Worm (Caenorhabditis elegans): ENCODE results near the gene sqv-7.
A peak's percentile ranks its signal among the peaks of the same experiment; 100 is the strongest.
"Not testable (repeated sequence)": the region's sequence is repeated elsewhere in the genome, so short reads cannot be mapped to it uniquely, and the experiment has no call there.

sqv-7 gene

DNA sequence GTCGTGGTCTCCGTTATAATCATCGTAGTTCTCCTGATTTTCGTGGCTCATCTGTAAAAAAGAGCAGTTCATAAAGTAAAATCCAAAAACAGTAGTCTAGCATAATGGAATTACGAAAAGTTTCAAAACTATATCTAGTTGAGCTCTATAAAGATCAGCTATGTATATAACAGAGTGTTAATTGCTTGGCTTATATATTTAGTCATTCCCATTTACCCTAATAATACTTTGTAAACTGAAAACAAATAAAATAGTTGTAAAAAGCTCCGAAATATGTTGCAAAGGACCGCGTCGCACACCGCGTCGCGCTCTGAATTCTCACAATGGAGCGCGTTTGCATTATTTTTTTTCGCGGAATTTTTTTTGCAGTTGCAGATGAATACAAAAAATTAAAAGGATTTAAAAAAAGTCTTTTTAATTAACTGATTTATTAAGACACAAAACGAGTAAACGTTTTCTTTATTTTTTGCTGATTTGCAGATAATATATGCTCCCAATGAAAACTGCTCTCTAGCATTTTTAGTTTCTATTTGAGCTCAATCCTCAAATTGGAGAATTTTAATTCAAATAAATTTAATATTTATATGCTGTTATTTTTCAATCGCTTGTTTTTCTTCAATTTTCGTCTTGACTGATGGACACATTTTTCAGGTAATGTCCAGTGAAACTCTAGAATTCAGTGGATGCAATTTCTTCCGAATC, 37.7 kb upstream of the sqv-7 start, which contains the start of the genes tcer-1 and ZK1127.5 (continued):
- 0 out of 2 replicates have a peak, but pooled peaks have one; percentile 9 for TF ChIP-seq dmd-6 (GFP tag; IDR thresholded peaks at IDR 0.05)

ce11 chrII:7049470-7049869, 37.0 kb upstream of the sqv-7 start:
- TF ChIP-seq spr-1 (tag; optimal IDR thresholded peaks at IDR 0.05), result no peak
- TF ChIP-seq egl-43 (GFP tag; IDR thresholded peaks at IDR 0.05), result peak; percentile 72
- peak; percentile 78 for TF ChIP-seq set-16 (GFP tag; IDR thresholded peaks at IDR 0.05)
- TF ChIP-seq unc-62 (GFP tag; optimal IDR thresholded peaks at IDR 0.05 in 1 of 2), result peak in 1 of 2 experiments; percentile 19
- TF ChIP-seq unc-62 (tag; optimal IDR thresholded peaks at IDR 0.05), result no peak
- TF ChIP-seq zfp-2 (tag; optimal IDR thresholded peaks at IDR 0.05), result no peak
- TF ChIP-seq lin-38 (GFP tag; IDR thresholded peaks at IDR 0.05), result peak; percentile 35; the same call in 1 of the 2 replicates
- no peak for TF ChIP-seq php-3 (GFP tag; IDR thresholded peaks at IDR 0.05)
- no peak for TF ChIP-seq saeg-2 (GFP tag; IDR thresholded peaks at IDR 0.05)
- 0 out of 2 replicates have a peak, but pooled peaks have one; percentile 10 for TF ChIP-seq lim-7 (GFP tag; IDR thresholded peaks at IDR 0.05)

DNA sequence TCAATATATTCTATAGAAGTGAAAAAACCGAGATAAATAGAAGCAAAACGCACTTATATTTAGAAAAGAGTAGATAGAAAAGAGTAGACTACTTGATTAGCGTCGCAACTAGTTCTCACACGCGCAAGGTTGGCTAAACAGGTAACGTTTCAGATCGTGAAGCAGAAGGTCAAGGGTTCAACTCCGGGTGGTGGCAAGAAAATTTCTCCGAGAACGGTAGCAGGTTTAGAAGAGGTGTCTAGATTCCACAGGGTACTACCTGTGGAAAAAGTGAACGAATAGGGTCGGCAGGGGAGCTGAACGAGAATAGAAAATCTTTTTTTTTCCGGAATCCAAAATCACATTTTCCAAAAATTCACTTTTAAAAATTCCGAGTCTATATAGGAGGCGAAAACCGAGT, 29.6 kb upstream of the sqv-7 start:
- peak; percentile 79 for TF ChIP-seq lim-7 (GFP tag; IDR thresholded peaks at IDR 0.05)
- peak; percentile 73 for TF ChIP-seq T26A8.4 (GFP tag; IDR thresholded peaks at IDR 0.05)
- peak; percentile 95 for TF ChIP-seq F26F4.8 (GFP tag; conservative IDR thresholded peaks at IDR 0.05)
- peak; percentile 52; the same call in 1 of the 2 replicates for TF ChIP-seq php-3 (GFP tag; IDR thresholded peaks at IDR 0.05)
- TF ChIP-seq mdt-29 (GFP tag; IDR thresholded peaks at IDR 0.05), result peak; percentile 70
- 0 out of 2 replicates have a peak, but pooled peaks have one; percentile 15 for TF ChIP-seq Y75B8A.6 (GFP tag; IDR thresholded peaks at IDR 0.05)
- TF ChIP-seq lin-1 (GFP tag; IDR thresholded peaks at IDR 0.05), result peak; percentile 58; the same call in 1 of the 2 replicates
- TF ChIP-seq Y105C5A.15 (GFP tag; IDR thresholded peaks at IDR 0.05), result peak; percentile 81
- TF ChIP-seq F44E2.7 (GFP tag; IDR thresholded peaks at IDR 0.05), result peak; percentile 91; the same call in 1 of the 2 replicates
- peak; percentile 78 for TF ChIP-seq snpc-1.2 (GFP tag; IDR thresholded peaks at IDR 0.05)
- TF ChIP-seq ctbp-1 (GFP tag; IDR thresholded peaks at IDR 0.05), result peak; percentile 73
- peak; percentile 69 for TF ChIP-seq vab-7 (GFP tag; IDR thresholded peaks at IDR 0.05)
- TF ChIP-seq dmd-6 (GFP tag; IDR thresholded peaks at IDR 0.05), result peak; percentile 29; the same call in 1 of the 2 replicates
- peak; percentile 87 for TF ChIP-seq pha-4 (GFP tag; IDR thresholded peaks at IDR 0.05)
- TF ChIP-seq pha-4 (tag; optimal IDR thresholded peaks at IDR 0.05), result not testable (repeated sequence)
- TF ChIP-seq lin-29 (GFP tag; IDR thresholded peaks at IDR 0.05), result 0 out of 2 replicates have a peak, but pooled peaks have one; percentile 30
- peak; percentile 46; the same call in 1 of the 2 replicates for TF ChIP-seq zfp-3 (GFP tag; conservative IDR thresholded peaks at IDR 0.05)
- peak; percentile 90 for TF ChIP-seq egl-43 (GFP tag; IDR thresholded peaks at IDR 0.05)
- peak; percentile 38 to 92; a peak in 3 of 4 replicates for TF ChIP-seq madf-5 (GFP tag; IDR thresholded peaks at IDR 0.05)
- peak; percentile 82 for TF ChIP-seq lin-38 (GFP tag; IDR thresholded peaks at IDR 0.05)
- peak; percentile 60; the same call in 1 of the 2 replicates for TF ChIP-seq nhr-41 (GFP tag; IDR thresholded peaks at IDR 0.05)
- peak; percentile 3 for TF ChIP-seq mes-2 (tag; optimal IDR thresholded peaks at IDR 0.05; ENCODE audit: poor library complexity, severe bottlenecking)
- peak; percentile 80 for TF ChIP-seq tra-1 (GFP tag; IDR thresholded peaks at IDR 0.05)
- TF ChIP-seq set-16 (GFP tag; IDR thresholded peaks at IDR 0.05), result 0 out of 2 replicates have a peak, but pooled peaks have one; percentile 13
- peak; percentile 74; the same call in 1 of the 2 replicates for TF ChIP-seq D1046.2 (GFP tag; IDR thresholded peaks at IDR 0.05)
- TF ChIP-seq hmg-1.1 (GFP tag; IDR thresholded peaks at IDR 0.05), result peak; percentile 48; the same call in 1 of the 2 replicates
- peak; percentile 24; the same call in 1 of the 2 replicates for TF ChIP-seq ceh-20 (GFP tag; IDR thresholded peaks at IDR 0.05)
- 0 out of 2 replicates have a peak, but pooled peaks have one; percentile 61 for TF ChIP-seq daf-8 (GFP tag; IDR thresholded peaks at IDR 0.05)
- TF ChIP-seq arid-1 (GFP tag; conservative IDR thresholded peaks at IDR 0.05), result peak; percentile 75
- TF ChIP-seq saeg-2 (GFP tag; IDR thresholded peaks at IDR 0.05), result 0 out of 2 replicates have a peak, but pooled peaks have one; percentile 15
- TF ChIP-seq nhr-42 (GFP tag; IDR thresholded peaks at IDR 0.05), result peak; percentile 58; the same call in 1 of the 2 replicates
- TF ChIP-seq dmd-8 (GFP tag; IDR thresholded peaks at IDR 0.05), result peak; percentile 96
- peak; percentile 81 for TF ChIP-seq Y48G9A.11 (GFP tag; IDR thresholded peaks at IDR 0.05)

All from whole organism, L4 larva.